Worm (Caenorhabditis elegans) whole organism, L4 larva: ENCODE results near the gene viro-2.

Experiments
- D1046.2 ChIP-seq: fragments of 200-800 bp; sonication (Bioruptor generic); IDR thresholded peaks from 2 replicates; pipeline ENCODE4 v1.3.6; 2022; ENCODE audit warnings: missing genetic modification characterization, missing compliant biosample characterization
- F49E8.2 ChIP-seq: sonication (generic microtip); optimal IDR thresholded peaks from 2 replicates; lab custom pipeline; 2016; ENCODE audit warnings: missing compliant biosample characterization, mild to moderate bottlenecking, missing genetic modification characterization, borderline replicate concordance
- T20F7.1 ChIP-seq: fragments of 200-800 bp; sonication (Bioruptor generic); optimal IDR thresholded peaks from 2 replicates; lab custom pipeline; 2018; ENCODE audit warnings: mild to moderate bottlenecking, missing genetic modification characterization, missing compliant biosample characterization
- T26A8.4 ChIP-seq: fragments of 200-800 bp; sonication (Bioruptor generic); IDR thresholded peaks from 2 replicates; pipeline ENCODE4 v1.3.6; 2022; ENCODE audit warnings: missing genetic modification characterization, missing compliant biosample characterization
- Y48G9A.11 ChIP-seq: fragments of 200-800 bp; sonication (Bioruptor generic); IDR thresholded peaks from 2 replicates; pipeline ENCODE4 v1.3.6; 2022; ENCODE audit warnings: missing genetic modification reagents, missing genetic modification characterization, missing compliant biosample characterization
- aha-1 ChIP-seq: fragments of 150-350 bp; peaks from one replicate; lab custom pipeline; 2014; ENCODE audit warnings: missing biosample characterization, missing genetic modification characterization
- aly-2 ChIP-seq: sonication (generic microtip); optimal IDR thresholded peaks from 2 replicates; lab custom pipeline; 2018; ENCODE audit warnings: missing biosample characterization, missing genetic modification characterization
- ama-1 ChIP-seq: fragments of 150-350 bp; optimal IDR thresholded peaks from 2 replicates; lab custom pipeline; 2014; ENCODE audit warnings: inconsistent platforms, mixed read lengths
- arid-1 ChIP-seq: fragments of 200-800 bp; sonication (Bioruptor generic); conservative IDR thresholded peaks from 2 replicates; pipeline ENCODE4 v1.3.6; 2022; ENCODE audit warnings: missing genetic modification reagents, missing genetic modification characterization, missing compliant biosample characterization
- attf-4 ChIP-seq: sonication (generic microtip); optimal IDR thresholded peaks from 3 replicates; lab custom pipeline; 2017; ENCODE audit warnings: missing biosample characterization, missing genetic modification characterization
- ceh-28 ChIP-seq: fragments of 150-350 bp; optimal IDR thresholded peaks from 2 replicates; lab custom pipeline; 2014; ENCODE audit warnings: missing biosample characterization, missing genetic modification reagents, missing genetic modification characterization
- ceh-44 ChIP-seq: fragments of 200-800 bp; sonication (Bioruptor generic); IDR thresholded peaks from 2 replicates; pipeline ENCODE4 v1.3.6; 2022; ENCODE audit warnings: missing genetic modification reagents, missing genetic modification characterization, missing compliant biosample characterization
- ceh-62 ChIP-seq: sonication (generic microtip); optimal IDR thresholded peaks from 2 replicates; lab custom pipeline; 2017; ENCODE audit warnings: missing biosample characterization, missing genetic modification characterization
- ceh-82 ChIP-seq: sonication (generic microtip); optimal IDR thresholded peaks from 2 replicates; lab custom pipeline; 2017; ENCODE audit warnings: missing biosample characterization, missing genetic modification characterization
- cey-2 ChIP-seq: sonication (generic microtip); optimal IDR thresholded peaks from 3 replicates; lab custom pipeline; 2017; ENCODE audit warnings: missing genetic modification characterization, mild to moderate bottlenecking, missing compliant biosample characterization, antibody characterized with exemption, borderline replicate concordance; ENCODE audit not compliant: insufficient read depth
- ctbp-1 ChIP-seq: fragments of 200-800 bp; sonication (Bioruptor generic); IDR thresholded peaks from 2 replicates; pipeline ENCODE4 v1.3.6; 2022; ENCODE audit warnings: missing genetic modification reagents, missing genetic modification characterization, missing compliant biosample characterization
- daf-12 ChIP-seq: fragments of 150-350 bp; optimal IDR thresholded peaks from 2 replicates; lab custom pipeline; 2014; ENCODE audit warnings: missing biosample characterization, missing genetic modification reagents, missing genetic modification characterization
- daf-16 ChIP-seq, 3 experiments: sonication (generic microtip); optimal IDR thresholded peaks; 2 replicates each; lab custom pipeline; 2016 to 2017; ENCODE audit warnings: missing genetic modification characterization in 3 of 3, missing genetic modification reagents in 3 of 3, mild to moderate bottlenecking in 2 of 3, missing compliant biosample characterization in 2 of 3, missing biosample characterization in 1 of 3, moderate library complexity in 1 of 3
- daf-19 ChIP-seq: fragments of 200-800 bp; sonication (Bioruptor generic); conservative IDR thresholded peaks from 2 replicates; pipeline ENCODE4 v1.3.6; 2022; ENCODE audit warnings: missing genetic modification characterization, missing compliant biosample characterization
- dpl-1 ChIP-seq: fragments of 150-350 bp; optimal IDR thresholded peaks from 2 replicates; lab custom pipeline; 2014; ENCODE audit warnings: missing biosample characterization, missing genetic modification reagents, missing genetic modification characterization
- dve-1 ChIP-seq: sonication (generic microtip); optimal IDR thresholded peaks from 2 replicates; lab custom pipeline; 2017; ENCODE audit warnings: antibody characterized with exemption, mild to moderate bottlenecking, missing genetic modification characterization, missing compliant biosample characterization; ENCODE audit not compliant: insufficient read depth
- egl-27 ChIP-seq: sonication (generic microtip); optimal IDR thresholded peaks from 3 replicates; lab custom pipeline; 2017; ENCODE audit warnings: missing biosample characterization, missing genetic modification reagents, missing genetic modification characterization
- fkh-10 ChIP-seq: fragments of 150-350 bp; optimal IDR thresholded peaks from 2 replicates; lab custom pipeline; 2014; ENCODE audit warnings: missing biosample characterization, missing genetic modification reagents, missing genetic modification characterization
- gei-8 ChIP-seq: fragments of 200-800 bp; sonication (Bioruptor generic); optimal IDR thresholded peaks from 2 replicates; lab custom pipeline; 2018; ENCODE audit warnings: mild to moderate bottlenecking, missing genetic modification characterization, missing compliant biosample characterization
- hmg-1.1 ChIP-seq: fragments of 200-800 bp; sonication (Bioruptor generic); IDR thresholded peaks from 2 replicates; pipeline ENCODE4 v1.3.6; 2022; ENCODE audit warnings: missing genetic modification reagents, missing genetic modification characterization, missing compliant biosample characterization
- lin-38 ChIP-seq: fragments of 200-800 bp; sonication (Bioruptor generic); IDR thresholded peaks from 2 replicates; pipeline ENCODE4 v1.3.6; 2022; ENCODE audit warnings: missing genetic modification reagents, missing genetic modification characterization, missing compliant biosample characterization
- lin-39 ChIP-seq: fragments of 150-350 bp; optimal IDR thresholded peaks from 2 replicates; lab custom pipeline; 2014; ENCODE audit warnings: missing biosample characterization, missing genetic modification reagents, missing genetic modification characterization
- lir-3 ChIP-seq: sonication (generic microtip); optimal IDR thresholded peaks from 2 replicates; lab custom pipeline; 2016; ENCODE audit warnings: mild to moderate bottlenecking, missing genetic modification characterization, missing compliant biosample characterization
- lsy-2 ChIP-seq, 2 experiments: fragments of 150-350 bp in 1 of 2; sonication (generic microtip) in 1 of 2; optimal IDR thresholded peaks; 2 replicates each; lab custom pipeline; 2014 to 2017; ENCODE audit warnings: missing biosample characterization in 2 of 2, missing genetic modification characterization in 2 of 2
- mdt-29 ChIP-seq: fragments of 200-800 bp; sonication (Bioruptor generic); IDR thresholded peaks from 2 replicates; pipeline ENCODE4 v1.3.6; 2022; ENCODE audit warnings: missing genetic modification reagents, missing genetic modification characterization, missing compliant biosample characterization
- mep-1 ChIP-seq: fragments of 150-350 bp; sonication (generic microtip); optimal IDR thresholded peaks from 3 replicates; lab custom pipeline; 2014; ENCODE audit warnings: missing biosample characterization, missing genetic modification characterization
- mes-2 ChIP-seq: sonication (generic microtip); optimal IDR thresholded peaks from 2 replicates; lab custom pipeline; 2016; ENCODE audit warnings: missing genotype, mild to moderate bottlenecking, missing genetic modification characterization, missing compliant biosample characterization; ENCODE audit not compliant: poor library complexity, severe bottlenecking
- mxl-3 ChIP-seq: fragments of 200-800 bp; sonication (Bioruptor generic); optimal IDR thresholded peaks from 2 replicates; lab custom pipeline; 2018; ENCODE audit warnings: mild to moderate bottlenecking, missing genetic modification characterization, missing compliant biosample characterization
- nhr-102 ChIP-seq: sonication (generic microtip); optimal IDR thresholded peaks from 2 replicates; lab custom pipeline; 2016; ENCODE audit warnings: mild to moderate bottlenecking, missing genetic modification characterization, moderate library complexity, missing compliant biosample characterization
- nhr-237 ChIP-seq: sonication (generic microtip); optimal IDR thresholded peaks from 2 replicates; lab custom pipeline; 2017; ENCODE audit warnings: missing biosample characterization, missing genetic modification characterization
- php-3 ChIP-seq: fragments of 200-800 bp; sonication (Bioruptor generic); IDR thresholded peaks from 2 replicates; pipeline ENCODE4 v1.3.6; 2022; ENCODE audit warnings: missing genetic modification reagents, missing genetic modification characterization, missing compliant biosample characterization
- saeg-2 ChIP-seq: fragments of 200-800 bp; sonication (Bioruptor generic); IDR thresholded peaks from 2 replicates; pipeline ENCODE4 v1.3.6; 2022; ENCODE audit warnings: missing genetic modification reagents, missing genetic modification characterization, missing compliant biosample characterization
- set-16 ChIP-seq: fragments of 200-800 bp; sonication (Bioruptor generic); IDR thresholded peaks from 2 replicates; pipeline ENCODE4 v1.3.6; 2022; ENCODE audit warnings: missing genetic modification reagents, missing genetic modification characterization, missing compliant biosample characterization
- skn-1 ChIP-seq: fragments of 150-350 bp; optimal IDR thresholded peaks from 2 replicates; lab custom pipeline; 2014; ENCODE audit warnings: missing biosample characterization, missing genetic modification characterization
- snpc-1.2 ChIP-seq: fragments of 200-800 bp; sonication (Bioruptor generic); IDR thresholded peaks from 2 replicates; pipeline ENCODE4 v1.3.6; 2022; ENCODE audit warnings: missing genetic modification reagents, missing genetic modification characterization, missing compliant biosample characterization
- snpc-4 ChIP-seq: fragments of 150-350 bp; optimal IDR thresholded peaks from 2 replicates; lab custom pipeline; 2014; ENCODE audit warnings: missing biosample characterization, missing genetic modification characterization
- tag-97 ChIP-seq: fragments of 200-800 bp; sonication (Bioruptor generic); IDR thresholded peaks from 2 replicates; pipeline ENCODE4 v1.3.6; 2022; ENCODE audit warnings: missing genetic modification characterization, missing compliant biosample characterization
- tra-1 ChIP-seq: fragments of 200-800 bp; sonication (Bioruptor generic); IDR thresholded peaks from 2 replicates; pipeline ENCODE4 v1.3.6; 2022; ENCODE audit warnings: missing genetic modification reagents, missing genetic modification characterization, missing compliant biosample characterization
- zfp-2 ChIP-seq: sonication (generic microtip); optimal IDR thresholded peaks from 2 replicates; lab custom pipeline; 2016; ENCODE audit warnings: mild to moderate bottlenecking, missing genetic modification characterization, missing compliant biosample characterization
- zfp-3 ChIP-seq: fragments of 200-800 bp; sonication (Bioruptor generic); conservative IDR thresholded peaks from 2 replicates; pipeline ENCODE4 v1.3.6; 2022; ENCODE audit warnings: missing genetic modification reagents, missing genetic modification characterization, missing compliant biosample characterization

viro-2 gene

ce11 chrIII:7133559-7133958 lies 4.9 kb downstream of the viro-2 start, which contains the start of the genes pot-1 and ggtb-1:
TSS of gene pot-1 (minus strand) at chrIII:7133678.
TSS of gene ggtb-1 (plus strand) at chrIII:7133766.
- TF ChIP-seq tra-1 (GFP tag; lab: Robert Waterston, UW), result no peak
- TF ChIP-seq dpl-1 (GFP tag; lab: Kevin White, UChicago), result peak; percentile 50
- no peak for TF ChIP-seq aha-1
- TF ChIP-seq lsy-2 (tag; optimal IDR thresholded peaks at IDR 0.05; lab: Kevin White, UChicago), result peak in 1 of 2 experiments; percentile 37
- peak; percentile 92 for TF ChIP-seq T20F7.1 (GFP tag; lab: Kevin White, UChicago)
- TF ChIP-seq lin-39, result no peak
- TF ChIP-seq zfp-2 (tag; lab: Kevin White, UChicago), result no peak
- TF ChIP-seq fkh-10 (GFP tag; lab: Kevin White, UChicago), result no peak
- no peak for TF ChIP-seq aly-2
- no peak for TF ChIP-seq nhr-237
- TF ChIP-seq Y48G9A.11 (GFP tag; lab: Robert Waterston, UW), result peak; percentile 81
- TF ChIP-seq php-3 (GFP tag; lab: Robert Waterston, UW), result no peak
- no peak for TF ChIP-seq gei-8
- TF ChIP-seq ctbp-1 (GFP tag; lab: Robert Waterston, UW), result no peak
- TF ChIP-seq set-16, result no peak
- peak; percentile 46 for TF ChIP-seq mes-2 (tag; lab: Kevin White, UChicago)
- TF ChIP-seq daf-16 (GFP tag; optimal IDR thresholded peaks at IDR 0.05; lab: Kevin White, UChicago), result no peak
- TF ChIP-seq daf-16 (tag; optimal IDR thresholded peaks at IDR 0.05; lab: Kevin White, UChicago), result peak; percentile 29

- TF ChIP-seq ceh-44 (GFP tag; lab: Robert Waterston, UW) (no peak), Y48G9A.11 (GFP tag; lab: Robert Waterston, UW) (no peak), daf-12 (tag; lab: Kevin White, UChicago) (no peak), skn-1 (tag; lab: Kevin White, UChicago) (no peak), D1046.2 (GFP tag; lab: Robert Waterston, UW) (no peak), ceh-82 (tag; lab: Kevin White, UChicago) (no peak), lin-38 (no peak), hmg-1.1 (GFP tag; lab: Robert Waterston, UW) (no peak), tag-97 (GFP tag; lab: Robert Waterston, UW) (no peak), attf-4 (no peak), snpc-1.2 (no peak), ceh-28 (tag; lab: Kevin White, UChicago) (no peak), snpc-4 (tag; lab: Kevin White, UChicago) (no peak), egl-27 (tag; lab: Kevin White, UChicago) (no peak), ceh-62 (tag; lab: Kevin White, UChicago) (no peak)
- TF ChIP-seq, all 104 proteins: peak for 0
Measured at ce11 chrIII:7136015-7136414, 7.3 kb downstream of the viro-2 start, which contains the start of gene B0280.17. TSS of gene B0280.17 (minus strand) at chrIII:7136115.

- TF ChIP-seq cey-2 (no peak), daf-16 (GFP tag; optimal IDR thresholded peaks at IDR 0.05; lab: Kevin White, UChicago) (no peak), daf-16 (tag; optimal IDR thresholded peaks at IDR 0.05; lab: Kevin White, UChicago) (no peak), mep-1 (tag; lab: Kevin White, UChicago) (no peak), saeg-2 (no peak)
- TF ChIP-seq, all 104 proteins: peak for 0
Measured at ce11 chrIII:7138178-7138577, 9.5 kb downstream of the viro-2 start, which contains the start of gene B0280.11. TSS of gene B0280.11 (minus strand) at chrIII:7138278.

- TF ChIP-seq F49E8.2 (peak; percentile 66), saeg-2 (no peak), arid-1 (peak; percentile 53), T26A8.4 (GFP tag; lab: Robert Waterston, UW) (peak; percentile 88), zfp-3 (no peak), daf-16 (GFP tag; optimal IDR thresholded peaks at IDR 0.05; lab: Kevin White, UChicago) (no peak), daf-16 (tag; optimal IDR thresholded peaks at IDR 0.05; lab: Kevin White, UChicago) (peak; percentile 25), nhr-102 (tag; lab: Kevin White, UChicago) (peak; percentile 57), dve-1 (peak; percentile 28), lin-38 (peak; percentile 56), snpc-1.2 (peak; percentile 50; the same call in 1 of the 2 replicates), mxl-3 (GFP tag; lab: Kevin White, UChicago) (no peak), daf-19 (0 out of 2 replicates have a peak, but pooled peaks have one; percentile 34), mes-2 (tag; lab: Kevin White, UChicago) (peak; percentile 71), lir-3 (tag; lab: Kevin White, UChicago) (no peak), ama-1 (lab: Kevin White, UChicago) (peak; percentile 69), mdt-29 (GFP tag; lab: Robert Waterston, UW) (peak; percentile 80), snpc-4 (tag; lab: Kevin White, UChicago) (peak; percentile 82)
Measured at ce11 chrIII:7140228-7140710, 11.6 kb downstream of the viro-2 start.
